Fruit fly (Drosophila melanogaster) Kc167 (cell line): ENCODE results near the gene CG43273.

Source experiments
- Myc ChIP-seq: fragments of >200 bp; optimal IDR thresholded peaks from 2 replicates; lab custom pipeline; 2017; ENCODE audit warnings: missing external identifiers
- Sin3A ChIP-seq: fragments of >200 bp; optimal IDR thresholded peaks from 2 replicates; lab custom pipeline; 2018; ENCODE audit warnings: missing external identifiers
- h ChIP-seq: fragments of >200 bp; optimal IDR thresholded peaks from 3 replicates; lab custom pipeline; 2018; ENCODE audit warnings: missing external identifiers
- insv ChIP-seq: fragments of >200 bp; optimal IDR thresholded peaks from 3 replicates; lab custom pipeline; 2018; ENCODE audit warnings: missing external identifiers
- psq ChIP-seq: fragments of >200 bp; optimal IDR thresholded peaks from 2 replicates; lab custom pipeline; 2017; ENCODE audit warnings: missing external identifiers
- ttk ChIP-seq: sonication (Bioruptor generic); optimal IDR thresholded peaks from 2 replicates; lab custom pipeline; 2017; ENCODE audit warnings: missing external identifiers

Gene CG43273

DNA sequence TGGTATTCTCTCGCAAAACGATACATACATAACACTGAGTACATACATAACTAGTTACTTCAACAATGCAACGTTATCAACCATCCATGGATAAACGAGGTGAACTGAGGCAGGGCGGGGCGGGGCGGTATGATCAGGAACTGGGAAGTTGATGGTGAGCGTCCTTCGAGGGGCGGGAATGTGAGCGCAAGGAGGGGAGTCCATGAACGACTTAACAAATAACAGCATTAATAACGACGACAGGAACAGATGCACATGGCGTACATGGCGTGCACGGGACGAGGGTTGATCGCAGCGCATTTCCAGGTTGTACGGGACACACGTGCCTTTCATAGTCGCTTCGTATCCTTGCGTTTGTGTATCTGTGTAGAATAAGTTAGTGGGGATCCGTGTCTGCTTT is 37.9 kb downstream of the CG43273 start:
- no peak for TF ChIP-seq ttk (lab: Kevin White, UChicago)
- TF ChIP-seq Myc: no peak
- TF ChIP-seq psq (lab: Kevin White, UChicago): no peak
- no peak for TF ChIP-seq Sin3A (lab: Kevin White, UChicago)
- TF ChIP-seq insv (lab: Kevin White, UChicago): no peak
- TF ChIP-seq h (lab: Kevin White, UChicago): no peak

DNA sequence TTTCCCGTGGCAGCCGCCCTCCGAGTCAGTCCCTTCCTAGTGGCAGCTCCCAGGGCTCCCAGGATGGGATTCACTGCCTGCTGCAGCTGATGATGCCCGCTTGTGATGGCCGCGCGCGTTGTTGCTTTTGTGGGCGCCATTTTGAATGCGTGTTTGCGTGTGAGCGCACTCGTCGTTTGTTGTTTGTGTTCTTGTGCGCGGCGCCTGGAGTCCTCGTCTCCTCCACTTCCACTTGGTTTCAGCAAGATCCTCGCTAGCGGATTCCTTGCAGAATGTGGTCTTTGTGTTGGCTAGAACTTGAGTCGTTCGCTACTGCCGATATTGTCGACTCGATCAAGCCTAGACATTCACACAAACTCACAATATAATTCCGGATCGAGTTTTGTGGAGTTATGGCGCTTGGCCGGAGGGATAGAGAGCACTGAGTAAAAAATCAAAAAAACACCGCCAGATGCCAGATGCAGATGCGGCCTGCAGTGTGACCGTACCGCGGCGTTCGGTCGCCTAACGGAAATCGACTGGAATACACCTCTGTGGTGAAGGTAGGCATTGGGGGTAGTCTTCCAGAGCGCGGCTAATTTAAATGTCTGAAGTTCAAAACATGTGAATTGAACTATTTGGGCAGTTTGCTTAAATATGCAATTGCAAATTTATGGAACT is 40.4 kb downstream of the CG43273 start, which contains the start of gene CycB3:
Gene CycB3, minus strand, starts transcription at position 428 of the 660 bp plus-strand sequence.
- TF ChIP-seq insv (lab: Kevin White, UChicago) (no peak), ttk (lab: Kevin White, UChicago) (no peak), h (lab: Kevin White, UChicago) (no peak), Myc (no peak), psq (lab: Kevin White, UChicago) (no peak), Sin3A (lab: Kevin White, UChicago) (no peak)

DNA sequence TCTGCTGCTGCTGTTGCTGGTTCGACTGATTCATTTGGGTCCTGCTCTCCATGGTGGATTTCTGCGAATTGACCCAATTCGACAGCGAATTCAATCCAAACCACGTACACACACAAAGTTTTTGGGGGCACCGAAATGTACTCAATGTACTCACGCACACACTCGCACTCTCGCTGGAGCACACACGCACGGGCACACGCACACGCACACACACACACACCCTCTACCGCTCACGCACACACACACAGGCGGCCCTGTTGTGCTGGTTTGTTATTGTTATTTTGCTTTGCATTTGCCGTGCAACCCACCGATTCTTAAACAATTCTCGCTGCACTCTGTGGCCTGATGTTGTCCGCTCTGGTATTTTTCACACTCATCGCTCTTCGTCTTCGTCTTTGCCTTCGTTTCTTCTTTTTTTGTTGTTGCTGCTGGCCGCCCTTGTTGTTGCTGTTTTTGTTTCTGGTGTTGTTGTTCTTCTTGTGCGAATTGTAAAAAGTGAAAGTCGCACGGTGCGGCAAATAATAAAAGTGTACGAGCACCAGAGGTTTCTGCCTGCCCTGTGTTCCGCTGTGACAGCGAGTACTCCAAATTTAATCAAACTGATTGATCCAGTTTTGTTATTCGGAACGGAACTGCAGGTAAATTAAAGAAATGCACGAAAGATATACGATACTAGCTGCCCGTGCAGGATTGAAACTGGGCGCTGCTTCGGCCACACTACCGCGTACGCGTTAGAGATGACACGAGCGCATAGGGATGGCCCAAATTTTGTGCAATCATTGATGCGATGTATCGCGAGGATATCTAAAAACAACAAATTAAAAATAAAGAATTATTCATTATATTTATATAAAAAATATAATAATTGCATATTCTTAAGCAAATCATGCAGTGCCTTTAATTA is 46.1 kb downstream of the CG43273 start, which contains the start of gene CG3744:
Gene CG3744, minus strand, starts transcription at position 716 of the 904 bp plus-strand sequence.
- TF ChIP-seq Myc: no peak
- no peak for TF ChIP-seq h (lab: Kevin White, UChicago)
- TF ChIP-seq Sin3A (lab: Kevin White, UChicago): no peak
- no peak for TF ChIP-seq psq (lab: Kevin White, UChicago)
- TF ChIP-seq insv (lab: Kevin White, UChicago): no peak
- TF ChIP-seq ttk (lab: Kevin White, UChicago): no peak

DNA sequence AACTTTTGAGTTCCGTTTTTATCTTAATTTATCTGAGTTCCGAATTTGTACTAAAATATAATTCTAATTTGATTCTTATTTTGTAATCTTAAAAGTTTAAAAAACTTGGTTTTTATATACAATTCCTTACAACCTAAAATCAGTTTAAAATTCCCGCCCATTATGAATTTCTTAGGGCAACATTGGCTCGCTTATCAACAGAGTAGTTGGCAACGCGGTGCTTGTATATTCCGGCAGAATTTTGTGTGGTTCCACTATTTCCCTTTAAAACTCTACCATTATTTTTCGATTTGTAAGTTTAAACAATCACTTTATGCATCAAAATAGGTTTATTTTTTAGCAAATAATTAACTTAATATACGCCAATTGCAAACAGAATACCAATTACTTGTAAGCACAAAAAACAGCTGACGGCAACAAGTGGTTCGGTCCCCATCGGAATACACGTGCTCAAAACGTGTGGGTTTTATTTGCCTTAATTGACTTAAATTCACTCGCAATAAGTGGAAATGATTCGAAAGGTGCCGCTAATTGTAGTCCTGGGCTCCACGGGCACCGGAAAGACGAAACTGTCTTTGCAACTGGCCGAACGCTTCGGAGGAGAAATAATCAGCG is 46.8 kb downstream of the CG43273 start, which contains the start of the genes CG11089 and CG31381:
Gene CG11089, plus strand, starts transcription at position 203 of the 615 bp plus-strand sequence.
Gene CG31381, plus strand, starts transcription at position 203 of the 615 bp plus-strand sequence.
- TF ChIP-seq Myc (no peak), ttk (lab: Kevin White, UChicago) (no peak), Sin3A (lab: Kevin White, UChicago) (no peak), insv (lab: Kevin White, UChicago) (no peak), psq (lab: Kevin White, UChicago) (no peak), h (lab: Kevin White, UChicago) (no peak)

DNA sequence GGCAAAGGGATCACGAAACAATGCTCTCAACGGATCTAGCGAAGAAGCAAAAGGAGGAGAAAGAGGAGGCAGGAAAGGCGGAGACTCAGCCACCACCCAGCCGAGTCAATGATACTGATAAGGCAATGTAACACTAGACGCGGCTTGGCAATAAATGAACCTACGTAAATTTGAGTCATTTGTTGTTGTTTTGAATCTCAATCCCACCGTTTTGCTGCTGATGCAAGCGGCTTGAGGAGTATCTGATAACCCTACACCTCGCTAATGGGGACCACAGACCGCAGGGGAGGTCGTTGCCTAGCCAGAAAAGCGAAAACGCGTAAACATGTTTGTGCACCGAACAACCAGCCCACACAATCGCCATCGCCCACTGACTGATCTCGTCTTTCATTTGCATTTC is 48.6 kb downstream of the CG43273 start:
- TF ChIP-seq Myc: no peak
- TF ChIP-seq psq (lab: Kevin White, UChicago): no peak
- no peak for TF ChIP-seq Sin3A (lab: Kevin White, UChicago)
